Worm (Caenorhabditis elegans) whole organism, young adult: Measurements from ENCODE around the gene F01D5.10.
A peak's percentile ranks its signal among the peaks of the same experiment; 100 is the strongest.

ENCODE experiments used
- F22D6.2 ChIP-seq: sonication (generic microtip); optimal IDR thresholded peaks from 2 replicates; lab custom pipeline; 2016; ENCODE audit warnings: mild to moderate bottlenecking, missing genetic modification characterization, missing compliant biosample characterization
- F33H1.4 ChIP-seq: fragments of 200-800 bp; sonication (Bioruptor generic); IDR thresholded peaks from 2 replicates; pipeline ENCODE4 v1.3.6; 2022; ENCODE audit warnings: missing genetic modification reagents, missing genetic modification characterization, missing compliant biosample characterization
- Y67H2A.10 ChIP-seq: fragments of 200-800 bp; sonication (Bioruptor generic); conservative IDR thresholded peaks from 2 replicates; pipeline ENCODE4 v1.3.6; 2022; ENCODE audit warnings: missing genetic modification reagents, missing genetic modification characterization, missing compliant biosample characterization
- akir-1 ChIP-seq: fragments of 200-800 bp; sonication (Bioruptor generic); optimal IDR thresholded peaks from 2 replicates; lab custom pipeline; 2018; ENCODE audit warnings: mild to moderate bottlenecking, missing genetic modification characterization, moderate library complexity, missing compliant biosample characterization
- ccch-3 ChIP-seq: fragments of 200-800 bp; sonication (Bioruptor generic); optimal IDR thresholded peaks from 2 replicates; lab custom pipeline; 2018; ENCODE audit warnings: mild to moderate bottlenecking, missing genetic modification characterization, missing compliant biosample characterization
- egl-44 ChIP-seq: fragments of 200-800 bp; sonication (Bioruptor generic); IDR thresholded peaks from 2 replicates; pipeline ENCODE4 v1.3.6; 2022; ENCODE audit warnings: missing genetic modification reagents, missing genetic modification characterization, missing compliant biosample characterization
- ekl-4 ChIP-seq: fragments of 200-800 bp; sonication (Bioruptor generic); IDR thresholded peaks from 2 replicates; pipeline ENCODE4 v1.3.6; 2022; ENCODE audit warnings: missing genetic modification reagents, missing genetic modification characterization, missing compliant biosample characterization
- lag-1 ChIP-seq: fragments of 200-800 bp; sonication (Bioruptor generic); IDR thresholded peaks from 2 replicates; pipeline ENCODE4 v1.3.6; 2022; ENCODE audit warnings: missing genetic modification reagents, missing genetic modification characterization, missing compliant biosample characterization
- let-607 ChIP-seq, 2 experiments: fragments of 200-800 bp in 1 of 2; sonication (Bioruptor generic) in 1 of 2; sonication (generic microtip) in 1 of 2; optimal IDR thresholded peaks; 2 replicates each; lab custom pipeline; 2016 to 2018; ENCODE audit warnings: mild to moderate bottlenecking in 2 of 2, missing compliant biosample characterization in 2 of 2, missing genetic modification characterization in 2 of 2, moderate library complexity in 2 of 2, missing genotype in 1 of 2
- nfyb-1 ChIP-seq: fragments of 200-800 bp; sonication (Bioruptor generic); IDR thresholded peaks from 2 replicates; pipeline ENCODE4 v1.3.6; 2022; ENCODE audit warnings: missing genetic modification reagents, missing genetic modification characterization, missing compliant biosample characterization
- nhr-179 ChIP-seq: sonication (generic microtip); optimal IDR thresholded peaks from 2 replicates; lab custom pipeline; 2016; ENCODE audit warnings: mild to moderate bottlenecking, missing genetic modification characterization, missing compliant biosample characterization
- repo-1 ChIP-seq: sonication (generic microtip); optimal IDR thresholded peaks from 2 replicates; lab custom pipeline; 2017; ENCODE audit warnings: mild to moderate bottlenecking, missing genetic modification characterization, missing compliant biosample characterization
- snpc-1.1 ChIP-seq: sonication (generic microtip); optimal IDR thresholded peaks from 2 replicates; lab custom pipeline; 2017; ENCODE audit warnings: missing genetic modification characterization, mild to moderate bottlenecking, missing compliant biosample characterization, antibody characterized with exemption, moderate library complexity, missing genotype, missing genetic modification reagents; ENCODE audit not compliant: insufficient read depth
- unc-62 ChIP-seq: fragments of 150-350 bp; optimal IDR thresholded peaks from 2 replicates; lab custom pipeline; 2014; ENCODE audit warnings: missing biosample characterization, missing genetic modification reagents, missing genetic modification characterization

DNA sequence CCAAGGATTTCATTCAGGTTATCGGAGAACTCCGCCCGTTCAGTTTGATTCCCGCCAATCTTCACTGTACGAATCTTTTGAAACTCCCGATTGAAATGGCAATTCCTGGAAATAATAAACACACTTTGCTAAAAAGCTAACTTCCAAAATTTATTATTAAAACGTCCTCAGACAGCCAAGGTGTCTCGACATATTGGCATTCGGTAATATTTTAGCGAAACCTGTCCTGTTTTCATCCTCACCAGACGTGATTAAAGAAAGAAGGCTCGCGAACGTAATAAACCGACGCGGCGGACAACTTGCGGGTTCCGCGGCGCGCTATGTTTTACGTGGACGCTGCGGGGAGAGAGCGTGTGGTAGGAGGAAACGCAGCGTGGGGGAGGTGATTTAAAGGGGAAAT is 2.9 kb downstream of the F01D5.10 start:
- no peak for TF ChIP-seq lag-1 (GFP tag; lab: Robert Waterston, UW)
- TF ChIP-seq F22D6.2 (tag; lab: Kevin White, UChicago), result peak; percentile 54
- peak; percentile 52 for TF ChIP-seq akir-1 (GFP tag; lab: Kevin White, UChicago)
- TF ChIP-seq ekl-4 (GFP tag; lab: Robert Waterston, UW), result peak; percentile 87
- TF ChIP-seq F33H1.4 (GFP tag; lab: Robert Waterston, UW), result peak; percentile 71
- peak; percentile 29 to 58 for TF ChIP-seq let-607 (tag; optimal IDR thresholded peaks at IDR 0.05; lab: Kevin White, UChicago)
- TF ChIP-seq nfyb-1, result peak; percentile 93
- TF ChIP-seq Y67H2A.10, result no peak
- no peak for TF ChIP-seq egl-44 (GFP tag; lab: Robert Waterston, UW)
- TF ChIP-seq unc-62 (GFP tag; lab: Kevin White, UChicago), result no peak
- peak; percentile 73 for TF ChIP-seq nhr-179
- TF ChIP-seq repo-1 (tag; lab: Kevin White, UChicago), result peak; percentile 95
- peak; percentile 99 for TF ChIP-seq snpc-1.1
- TF ChIP-seq ccch-3 (GFP tag; lab: Kevin White, UChicago), result no peak
